Fruit fly (Drosophila melanogaster) whole organism, embryonic: ENCODE data around the gene HINT1.

Source experiments
- Abd-B ChIP-seq: fragments of 200-800 bp; sonication (Bioruptor generic); optimal IDR thresholded peaks from 2 replicates; lab custom pipeline; 2018; ENCODE audit warnings: missing biosample characterization, mild to moderate bottlenecking, missing genetic modification characterization, moderate library complexity
- CG10654 ChIP-seq: fragments of 200-800 bp; sonication (Bioruptor generic); optimal IDR thresholded peaks from 2 replicates; lab custom pipeline; 2016; ENCODE audit warnings: missing biosample characterization, missing genetic modification characterization
- CG10979 ChIP-seq: fragments of 200-800 bp; sonication (Bioruptor generic); optimal IDR thresholded peaks from 2 replicates; lab custom pipeline; 2018; ENCODE audit warnings: missing biosample characterization, mild to moderate bottlenecking, missing genetic modification characterization, moderate library complexity
- CG11696 ChIP-seq: fragments of 200-800 bp; sonication (Bioruptor generic); IDR thresholded peaks from 2 replicates; pipeline ENCODE4 v1.3.6; 2022; ENCODE audit warnings: missing biosample characterization, missing genetic modification characterization
- CG14050 ChIP-seq: fragments of 200-800 bp; sonication (Bioruptor generic); IDR thresholded peaks from 3 replicates; pipeline ENCODE4 v1.3.6; 2022; ENCODE audit warnings: missing biosample characterization, missing genetic modification characterization
- CG14667 ChIP-seq: fragments of 200-800 bp; sonication (Bioruptor generic); IDR thresholded peaks from 2 replicates; pipeline ENCODE4 v1.3.6; 2022; ENCODE audit warnings: missing biosample characterization, missing genetic modification characterization
- CG15011 ChIP-seq: fragments of 200-800 bp; sonication (Bioruptor generic); optimal IDR thresholded peaks from 3 replicates; lab custom pipeline; 2018; ENCODE audit warnings: missing biosample characterization, mild to moderate bottlenecking, missing genetic modification characterization
- CG17568 ChIP-seq: fragments of 200-800 bp; sonication (Bioruptor generic); optimal IDR thresholded peaks from 2 replicates; lab custom pipeline; 2018; ENCODE audit warnings: missing biosample characterization, mild to moderate bottlenecking, missing genetic modification characterization, moderate library complexity
- CG17802 ChIP-seq: fragments of 200-800 bp; sonication (Bioruptor generic); optimal IDR thresholded peaks from 2 replicates; lab custom pipeline; 2018; ENCODE audit warnings: missing biosample characterization, mild to moderate bottlenecking, missing genetic modification characterization, moderate library complexity
- CG18262 ChIP-seq: fragments of 200-800 bp; optimal IDR thresholded peaks from 3 replicates; lab custom pipeline; 2019; ENCODE audit warnings: missing biosample characterization, mild to moderate bottlenecking, missing genetic modification characterization, moderate library complexity
- CG18764 ChIP-seq: fragments of 200-800 bp; sonication (Bioruptor generic); optimal IDR thresholded peaks from 3 replicates; lab custom pipeline; 2016; ENCODE audit warnings: missing biosample characterization, missing genetic modification characterization
- CG30403 ChIP-seq: fragments of 200-800 bp; sonication (Bioruptor generic); optimal IDR thresholded peaks from 3 replicates; lab custom pipeline; 2016; ENCODE audit warnings: missing biosample characterization, missing genetic modification characterization
- CG3407 ChIP-seq: fragments of 200-800 bp; sonication (Bioruptor generic); optimal IDR thresholded peaks from 2 replicates; lab custom pipeline; 2018; ENCODE audit warnings: missing biosample characterization, mild to moderate bottlenecking, missing genetic modification characterization
- CG4854 ChIP-seq: fragments of 200-800 bp; sonication (Bioruptor generic); optimal IDR thresholded peaks from 2 replicates; lab custom pipeline; 2016; ENCODE audit warnings: missing biosample characterization, missing genetic modification characterization, inconsistent platforms
- CG6689 ChIP-seq: fragments of 200-800 bp; sonication (Bioruptor generic); IDR thresholded peaks from 2 replicates; pipeline ENCODE4 v1.3.6; 2022; ENCODE audit warnings: missing biosample characterization, missing genetic modification characterization
- CG7745 ChIP-seq: fragments of 200-800 bp; sonication (Bioruptor generic); optimal IDR thresholded peaks from 2 replicates; lab custom pipeline; 2018; ENCODE audit warnings: missing biosample characterization, mild to moderate bottlenecking, missing genetic modification characterization, moderate library complexity
- CG8089 ChIP-seq: fragments of 200-800 bp; sonication (Bioruptor generic); optimal IDR thresholded peaks from 3 replicates; lab custom pipeline; 2016; ENCODE audit warnings: missing biosample characterization, missing genetic modification characterization
- CG9797 ChIP-seq: fragments of 200-800 bp; sonication (Bioruptor generic); optimal IDR thresholded peaks from 3 replicates; lab custom pipeline; 2018; ENCODE audit warnings: missing biosample characterization, mild to moderate bottlenecking, missing genetic modification characterization
- CkIIα-i1 ChIP-seq: fragments of 200-800 bp; sonication (Bioruptor generic); IDR thresholded peaks from 2 replicates; pipeline ENCODE4 v1.3.6; 2022; ENCODE audit warnings: missing biosample characterization, missing genetic modification characterization
- Dfd ChIP-seq, 2 experiments: fragments of >200 bp; optimal IDR thresholded peaks; 2 replicates each; lab custom pipeline; 2017; ENCODE audit warnings: missing biosample characterization in 2 of 2, missing genetic modification characterization in 2 of 2
- Doc3 ChIP-seq: fragments of 200-800 bp; sonication (Bioruptor generic); IDR thresholded peaks from 3 replicates; pipeline ENCODE4 v1.3.6; 2022; ENCODE audit warnings: missing biosample characterization, missing genetic modification characterization; ENCODE audit not compliant: partially characterized antibody
- Eip74EF ChIP-seq, 2 experiments: fragments of 200-800 bp in 1 of 2; fragments of >200 bp in 1 of 2; sonication (Bioruptor generic) in 1 of 2; optimal IDR thresholded peaks; 2 replicates each; lab custom pipeline; 2017 to 2019; ENCODE audit warnings: missing biosample characterization in 2 of 2, missing genetic modification characterization in 2 of 2, mild to moderate bottlenecking in 1 of 2, moderate library complexity in 1 of 2
- H15 ChIP-seq: fragments of 200-800 bp; sonication (Bioruptor generic); IDR thresholded peaks from 3 replicates; pipeline ENCODE4 v1.3.6; 2022; ENCODE audit warnings: missing biosample characterization, missing genetic modification characterization
- HLHmδ ChIP-seq: fragments of 200-800 bp; sonication (Bioruptor generic); optimal IDR thresholded peaks from 2 replicates; lab custom pipeline; 2018; ENCODE audit warnings: missing biosample characterization, mild to moderate bottlenecking, missing genetic modification characterization, moderate library complexity
- HmgZ ChIP-seq: fragments of 200-800 bp; sonication (Bioruptor generic); optimal IDR thresholded peaks from 2 replicates; lab custom pipeline; 2018; ENCODE audit warnings: missing biosample characterization, mild to moderate bottlenecking, missing genetic modification characterization
- Med ChIP-seq: fragments of 200-800 bp; sonication (Bioruptor generic); peaks from one replicate; lab custom pipeline; 2016; ENCODE audit warnings: missing biosample characterization, missing genetic modification characterization, mild to moderate bottlenecking, inconsistent platforms, moderate library complexity
- Side ChIP-seq: fragments of 200-800 bp; sonication (Bioruptor generic); optimal IDR thresholded peaks from 2 replicates; lab custom pipeline; 2016; ENCODE audit warnings: missing biosample characterization, missing genetic modification characterization
- Sry-β ChIP-seq: fragments of 200-800 bp; sonication (Bioruptor generic); optimal IDR thresholded peaks from 2 replicates; lab custom pipeline; 2018; ENCODE audit warnings: missing biosample characterization, mild to moderate bottlenecking, missing genetic modification characterization, moderate library complexity
- Usf ChIP-seq: fragments of 200-800 bp; sonication (Bioruptor generic); optimal IDR thresholded peaks from 2 replicates; lab custom pipeline; 2017; ENCODE audit warnings: missing genotype, missing biosample characterization, missing genetic modification characterization
- ara ChIP-seq: fragments of 200-800 bp; sonication (Bioruptor generic); IDR thresholded peaks from 2 replicates; pipeline ENCODE4 v1.3.6; 2022; ENCODE audit warnings: missing biosample characterization, missing genetic modification characterization
- cato ChIP-seq: fragments of 200-800 bp; sonication (Bioruptor generic); optimal IDR thresholded peaks from 2 replicates; lab custom pipeline; 2016; ENCODE audit warnings: missing biosample characterization, missing genetic modification characterization, borderline replicate concordance
- chn ChIP-seq: fragments of 200-800 bp; sonication (Bioruptor generic); optimal IDR thresholded peaks from 2 replicates; lab custom pipeline; 2016; ENCODE audit warnings: missing biosample characterization, missing genetic modification characterization
- dan ChIP-seq: fragments of 200-800 bp; sonication (Bioruptor generic); IDR thresholded peaks from 2 replicates; pipeline ENCODE4 v1.3.6; 2022; ENCODE audit warnings: missing biosample characterization, missing genetic modification characterization
- ems ChIP-seq: fragments of 200-800 bp; sonication (Bioruptor generic); optimal IDR thresholded peaks from 3 replicates; lab custom pipeline; 2016; ENCODE audit warnings: missing biosample characterization, missing genetic modification characterization
- ewg ChIP-seq: fragments of 200-800 bp; sonication (Bioruptor generic); optimal IDR thresholded peaks from 3 replicates; lab custom pipeline; 2017; ENCODE audit warnings: mild to moderate bottlenecking, missing biosample characterization, missing genetic modification reagents, missing genetic modification characterization
- fd64A ChIP-seq: fragments of 200-800 bp; sonication (Bioruptor generic); optimal IDR thresholded peaks from 3 replicates; lab custom pipeline; 2018; ENCODE audit warnings: missing biosample characterization, mild to moderate bottlenecking, missing genetic modification characterization
- fd96Cb ChIP-seq: fragments of 200-800 bp; sonication (Bioruptor generic); optimal IDR thresholded peaks from 2 replicates; lab custom pipeline; 2018; ENCODE audit warnings: missing biosample characterization, mild to moderate bottlenecking, missing genetic modification characterization, moderate library complexity
- grau ChIP-seq: fragments of 200-800 bp; optimal IDR thresholded peaks from 3 replicates; lab custom pipeline; 2019; ENCODE audit warnings: missing biosample characterization, mild to moderate bottlenecking, missing genetic modification characterization, moderate library complexity
- grn ChIP-seq: fragments of 200-800 bp; sonication (Bioruptor generic); optimal IDR thresholded peaks from 3 replicates; lab custom pipeline; 2017; ENCODE audit warnings: missing biosample characterization, missing genetic modification characterization
- lmd ChIP-seq: fragments of 200-800 bp; sonication (Bioruptor generic); IDR thresholded peaks from 2 replicates; pipeline ENCODE4 v1.3.6; 2022; ENCODE audit warnings: missing biosample characterization, missing genetic modification characterization
- org-1 ChIP-seq: fragments of 200-800 bp; sonication (Bioruptor generic); optimal IDR thresholded peaks from 2 replicates; lab custom pipeline; 2017; ENCODE audit warnings: missing biosample characterization, missing genetic modification characterization
- p53 ChIP-seq: fragments of 200-800 bp; sonication (Bioruptor generic); optimal IDR thresholded peaks from 2 replicates; lab custom pipeline; 2016; ENCODE audit warnings: missing biosample characterization, missing genetic modification characterization
- psq ChIP-seq: fragments of 200-800 bp; sonication (Bioruptor generic); optimal IDR thresholded peaks from 2 replicates; lab custom pipeline; 2017; ENCODE audit warnings: missing biosample characterization, missing genetic modification characterization
- rib ChIP-seq: fragments of 200-800 bp; sonication (Bioruptor generic); IDR thresholded peaks from 2 replicates; pipeline ENCODE4 v1.3.6; 2022; ENCODE audit warnings: missing biosample characterization, missing genetic modification characterization
- seq ChIP-seq: fragments of 200-800 bp; sonication (Bioruptor generic); IDR thresholded peaks from 2 replicates; pipeline ENCODE4 v1.3.6; 2022; ENCODE audit warnings: missing biosample characterization, missing genetic modification characterization
- sima ChIP-seq: fragments of 200-800 bp; sonication (Bioruptor generic); optimal IDR thresholded peaks from 2 replicates; lab custom pipeline; 2016; ENCODE audit warnings: missing biosample characterization, missing genetic modification characterization
- sqz ChIP-seq: fragments of 200-800 bp; sonication (Bioruptor generic); optimal IDR thresholded peaks from 3 replicates; lab custom pipeline; 2018; ENCODE audit warnings: missing biosample characterization, mild to moderate bottlenecking, missing genetic modification characterization
- sr ChIP-seq: fragments of 200-800 bp; sonication (Bioruptor generic); IDR thresholded peaks from 3 replicates; pipeline ENCODE4 v1.3.6; 2022; ENCODE audit warnings: missing biosample characterization, missing genetic modification characterization
- stc ChIP-seq: fragments of 200-800 bp; sonication (Bioruptor generic); IDR thresholded peaks from 2 replicates; pipeline ENCODE4 v1.3.6; 2022; ENCODE audit warnings: missing biosample characterization, missing genetic modification characterization
- unpg ChIP-seq: fragments of 200-800 bp; sonication (Bioruptor generic); optimal IDR thresholded peaks from 3 replicates; lab custom pipeline; 2018; ENCODE audit warnings: missing biosample characterization, mild to moderate bottlenecking, missing genetic modification characterization, moderate library complexity
- usp ChIP-seq: fragments of >200 bp; optimal IDR thresholded peaks from 2 replicates; lab custom pipeline; 2017; ENCODE audit warnings: missing biosample characterization, missing genetic modification characterization
- vnd ChIP-seq: fragments of 200-800 bp; sonication (Bioruptor generic); IDR thresholded peaks from 3 replicates; pipeline ENCODE4 v1.3.6; 2022; ENCODE audit warnings: missing biosample characterization, missing genetic modification characterization; ENCODE audit not compliant: partially characterized antibody

Gene HINT1

dm6 chr2L:2767627-2768026 is 2.3 kb upstream of the HINT1 start, which contains the start of the genes Taf10b and Taf10 (continued):
- TF ChIP-seq CG10654 (no peak), CG14667 (GFP tag; lab: Robert Waterston, UW) (no peak), org-1 (GFP tag; lab: Kevin White, UChicago) (no peak), Doc3 (GFP tag; lab: Robert Waterston, UW) (peak; percentile 65; the same call in 2 of the 3 replicates), CG17568 (GFP tag; lab: Kevin White, UChicago) (no peak), CG18262 (tag; lab: Kevin White, UChicago) (no peak), stc (GFP tag; lab: Robert Waterston, UW) (no peak), CG7745 (no peak), grn (GFP tag; lab: Kevin White, UChicago) (no peak), CkIIα-i1 (GFP tag; lab: Robert Waterston, UW) (no peak), HLHmδ (GFP tag; lab: Kevin White, UChicago) (no peak), CG4854 (GFP tag; lab: Kevin White, UChicago) (no peak), cato (GFP tag; lab: Kevin White, UChicago) (no peak), CG11696 (GFP tag; lab: Robert Waterston, UW) (no peak), ems (GFP tag; lab: Kevin White, UChicago) (no peak), psq (GFP tag; lab: Kevin White, UChicago) (no peak), usp (GFP tag; lab: Kevin White, UChicago) (no peak), lmd (GFP tag; lab: Robert Waterston, UW) (no peak), fd64A (GFP tag; lab: Kevin White, UChicago) (no peak), CG17802 (tag; lab: Kevin White, UChicago) (no peak), sr (GFP tag; lab: Robert Waterston, UW) (no peak), CG14050 (GFP tag; lab: Robert Waterston, UW) (no peak), H15 (GFP tag; lab: Robert Waterston, UW) (no peak), Sry-β (GFP tag; lab: Kevin White, UChicago) (no peak), CG3407 (GFP tag; lab: Kevin White, UChicago) (no peak), ara (GFP tag; lab: Robert Waterston, UW) (no peak), fd96Cb (tag; lab: Kevin White, UChicago) (no peak), Abd-B (GFP tag; lab: Kevin White, UChicago) (no peak), CG18764 (no peak), CG15011 (GFP tag; lab: Kevin White, UChicago) (no peak), ewg (GFP tag; lab: Kevin White, UChicago) (no peak), Eip74EF (GFP tag; optimal IDR thresholded peaks at IDR 0.05; lab: Kevin White, UChicago) (peak in 1 of 2 experiments; percentile 5), grau (tag; lab: Kevin White, UChicago) (no peak), CG8089 (no peak), p53 (GFP tag; lab: Kevin White, UChicago) (no peak), Dfd (GFP tag; optimal IDR thresholded peaks at IDR 0.05; lab: Kevin White, UChicago) (no peak), sima (GFP tag; lab: Kevin White, UChicago) (no peak), CG30403 (GFP tag; lab: Kevin White, UChicago) (no peak), rib (GFP tag; lab: Robert Waterston, UW) (no peak), unpg (GFP tag; lab: Kevin White, UChicago) (no peak), vnd (GFP tag; lab: Robert Waterston, UW) (peak; percentile 70), Usf (no peak), CG6689 (no peak), CG9797 (GFP tag; lab: Kevin White, UChicago) (peak; percentile 30), seq (GFP tag; lab: Robert Waterston, UW) (no peak), dan (no peak), HmgZ (peak; percentile 36), Side (no peak), sqz (GFP tag; lab: Kevin White, UChicago) (no peak), Med (GFP tag; lab: Kevin White, UChicago) (peak; percentile 75), chn (GFP tag; lab: Kevin White, UChicago) (no peak), CG10979 (tag; lab: Kevin White, UChicago) (no peak)
